Fruit fly (Drosophila melanogaster): ENCODE data around the gene Ccp84Ab.
A peak's percentile ranks its signal among the peaks of the same experiment; 100 is the strongest.

The Ccp84Ab gene

dm6 chr3R:6723537-6724171 is 21.0 kb upstream of the Ccp84Ab start (continued):
- TF ChIP-seq org-1 (GFP tag; optimal IDR thresholded peaks at IDR 0.05) (no peak), CG12236 (GFP tag; optimal IDR thresholded peaks at IDR 0.05) (no peak), croc (GFP tag; conservative IDR thresholded peaks at IDR 0.05) (no peak), CG4820 (GFP tag; optimal IDR thresholded peaks at IDR 0.05) (peak; percentile 50), Spps (tag; optimal IDR thresholded peaks at IDR 0.05) (no peak), Hr51 (GFP tag; optimal IDR thresholded peaks at IDR 0.05) (peak in 1 of 2 experiments; percentile 16), Hr39 (optimal IDR thresholded peaks at IDR 0.05) (no peak), Bteb2 (GFP tag; optimal IDR thresholded peaks at IDR 0.05) (no peak), CG30403 (GFP tag; optimal IDR thresholded peaks at IDR 0.05) (peak; percentile 40), CG6683 (GFP tag; optimal IDR thresholded peaks at IDR 0.05) (no peak), Atf6 (GFP tag; IDR thresholded peaks at IDR 0.05) (no peak), CG18764 (GFP tag; optimal IDR thresholded peaks at IDR 0.05) (no peak), al (GFP tag; IDR thresholded peaks at IDR 0.05) (no peak), onecut (GFP tag; IDR thresholded peaks at IDR 0.05) (0 out of 2 replicates have a peak, but pooled peaks have one; percentile 18), CG7839 (tag; optimal IDR thresholded peaks at IDR 0.05) (peak; percentile 47), Hr78 (GFP tag; optimal IDR thresholded peaks at IDR 0.05) (no peak), pan (optimal IDR thresholded peaks at IDR 0.05) (no peak), pan (GFP tag; optimal IDR thresholded peaks at IDR 0.05 in 1 of 2, IDR thresholded peaks at IDR 0.05 in 1 of 2) (peak in 1 of 2 experiments; percentile 29), fd96Cb (tag; optimal IDR thresholded peaks at IDR 0.05) (peak; percentile 59), CG10321 (GFP tag; IDR thresholded peaks at IDR 0.05) (no peak), CG1832 (GFP tag; optimal IDR thresholded peaks at IDR 0.05) (no peak), zfh2 (GFP tag; optimal IDR thresholded peaks at IDR 0.05) (no peak), ab (GFP tag; optimal IDR thresholded peaks at IDR 0.05) (no peak), CG3838 (GFP tag; optimal IDR thresholded peaks at IDR 0.05) (no peak), CG10959 (GFP tag; IDR thresholded peaks at IDR 0.05) (0 out of 2 replicates have a peak, but pooled peaks have one; percentile 26), crp (GFP tag; optimal IDR thresholded peaks at IDR 0.05) (no peak), HmgD (GFP tag; optimal IDR thresholded peaks at IDR 0.05) (no peak), knrl (GFP tag; IDR thresholded peaks at IDR 0.05; ENCODE audit: partially characterized antibody) (no peak), mam (GFP tag; optimal IDR thresholded peaks at IDR 0.05) (no peak), pros (GFP tag; optimal IDR thresholded peaks at IDR 0.05) (no peak), zfh1 (GFP tag; IDR thresholded peaks at IDR 0.05) (peak; percentile 42; the same call in 1 of the 3 replicates), gce (GFP tag; IDR thresholded peaks at IDR 0.05) (no peak), cad (GFP tag; optimal IDR thresholded peaks at IDR 0.05) (no peak), B-H2 (GFP tag; optimal IDR thresholded peaks at IDR 0.05) (no peak), CG11723 (GFP tag; optimal IDR thresholded peaks at IDR 0.05) (no peak), Dad (GFP tag; optimal IDR thresholded peaks at IDR 0.05) (no peak), sima (GFP tag; optimal IDR thresholded peaks at IDR 0.05) (no peak), CG11093 (GFP tag; IDR thresholded peaks at IDR 0.05) (no peak), CG3163 (GFP tag; optimal IDR thresholded peaks at IDR 0.05) (no peak), Camta (GFP tag; optimal IDR thresholded peaks at IDR 0.05) (peak; percentile 25), CG30020 (tag; optimal IDR thresholded peaks at IDR 0.05) (no peak), CG11504 (tag; optimal IDR thresholded peaks at IDR 0.05) (peak; percentile 62), HHEX (GFP tag; optimal IDR thresholded peaks at IDR 0.05) (no peak), CG9932 (GFP tag; IDR thresholded peaks at IDR 0.05) (no peak), otp (GFP tag; IDR thresholded peaks at IDR 0.05) (no peak), CG6175 (GFP tag; IDR thresholded peaks at IDR 0.05) (no peak), kni (GFP tag; optimal IDR thresholded peaks at IDR 0.05) (no peak), disco-r (GFP tag; optimal IDR thresholded peaks at IDR 0.05) (no peak), bsh (GFP tag; optimal IDR thresholded peaks at IDR 0.05) (peak in 1 of 2 experiments; percentile 49), chif (GFP tag; optimal IDR thresholded peaks at IDR 0.05) (peak in 1 of 2 experiments; percentile 35), exex (tag; optimal IDR thresholded peaks at IDR 0.05) (no peak)

Measured in whole organism, embryonic.